Fruit fly (Drosophila melanogaster): ENCODE measurements around the gene jp.

jp gene

dm6 chr2L:9584098-9584703 is 17.7 kb upstream of the jp start:
- TF ChIP-seq Gug (GFP tag; IDR thresholded peaks at IDR 0.05) (no peak), Ets96B (tag; optimal IDR thresholded peaks at IDR 0.05) (no peak), achi (GFP tag; optimal IDR thresholded peaks at IDR 0.05) (no peak), CG3919 (GFP tag; optimal IDR thresholded peaks at IDR 0.05) (no peak), CG34406 (GFP tag; optimal IDR thresholded peaks at IDR 0.05) (no peak), CG3032 (tag; optimal IDR thresholded peaks at IDR 0.05) (no peak), Sox14 (GFP tag; optimal IDR thresholded peaks at IDR 0.05) (no peak), net (GFP tag; optimal IDR thresholded peaks at IDR 0.05) (no peak), Ets21C (GFP tag; optimal IDR thresholded peaks at IDR 0.05) (no peak), CG9139 (GFP tag; optimal IDR thresholded peaks at IDR 0.05) (no peak)

- TF ChIP-seq Smox (GFP tag; optimal IDR thresholded peaks at IDR 0.05) (no peak), fd85E (GFP tag; optimal IDR thresholded peaks at IDR 0.05) (no peak), CG6276 (GFP tag; optimal IDR thresholded peaks at IDR 0.05) (no peak), esn (GFP tag; optimal IDR thresholded peaks at IDR 0.05) (no peak), Sox15 (GFP tag; optimal IDR thresholded peaks at IDR 0.05) (no peak), eg (GFP tag; IDR thresholded peaks at IDR 0.05) (no peak), CG10631 (GFP tag; optimal IDR thresholded peaks at IDR 0.05) (no peak), spab (GFP tag; optimal IDR thresholded peaks at IDR 0.05) (no peak), OdsH (GFP tag; optimal IDR thresholded peaks at IDR 0.05) (no peak), CG11762 (GFP tag; optimal IDR thresholded peaks at IDR 0.05; ENCODE audit: insufficient read depth) (no peak), net (GFP tag; optimal IDR thresholded peaks at IDR 0.05) (no peak), CG31627 (GFP tag; optimal IDR thresholded peaks at IDR 0.05) (no peak), Met (GFP tag; optimal IDR thresholded peaks at IDR 0.05) (no peak)
Measured at dm6 chr2L:9581582-9581981, 15.0 kb upstream of the jp start, which contains the start of gene gcm. TSS of gene gcm (minus strand) at chr2L:9581745.

- TF ChIP-seq CG6163 (GFP tag; IDR thresholded peaks at IDR 0.05) (no peak), CG6854 (GFP tag; optimal IDR thresholded peaks at IDR 0.05) (no peak), CG31627 (GFP tag; optimal IDR thresholded peaks at IDR 0.05) (no peak), Met (GFP tag; optimal IDR thresholded peaks at IDR 0.05) (no peak), CG10669 (GFP tag; optimal IDR thresholded peaks at IDR 0.05) (no peak), Lpt (GFP tag; optimal IDR thresholded peaks at IDR 0.05) (no peak), OdsH (GFP tag; optimal IDR thresholded peaks at IDR 0.05) (no peak), Smox (GFP tag; optimal IDR thresholded peaks at IDR 0.05) (no peak), CG3032 (tag; optimal IDR thresholded peaks at IDR 0.05) (no peak), CG9139 (GFP tag; optimal IDR thresholded peaks at IDR 0.05) (no peak), dsx (GFP tag; optimal IDR thresholded peaks at IDR 0.05; ENCODE audit: poor library complexity, severe bottlenecking) (no peak)
Measured at dm6 chr2L:9579538-9579937, 13.0 kb upstream of the jp start, which contains the start of gene CG31709. TSS of gene CG31709 (minus strand) at chr2L:9579638.

- TF ChIP-seq Eip78C (GFP tag): peak; percentile 94
- peak; percentile 89 for TF ChIP-seq CG10669 (GFP tag; optimal IDR thresholded peaks at IDR 0.05)
- TF ChIP-seq fd59A (GFP tag; optimal IDR thresholded peaks at IDR 0.05): peak; percentile 9
- peak; percentile 99 for TF ChIP-seq CG6854 (GFP tag; optimal IDR thresholded peaks at IDR 0.05)
- TF ChIP-seq Smox (GFP tag; optimal IDR thresholded peaks at IDR 0.05): peak; percentile 47
- peak; percentile 96 for TF ChIP-seq spab (GFP tag; optimal IDR thresholded peaks at IDR 0.05)
- TF ChIP-seq CG3032 (tag; optimal IDR thresholded peaks at IDR 0.05): peak; percentile 64
- peak; percentile 83 for TF ChIP-seq CG8319 (GFP tag; optimal IDR thresholded peaks at IDR 0.05)
- TF ChIP-seq acj6 (GFP tag; optimal IDR thresholded peaks at IDR 0.05): no peak
- peak; percentile 99 for TF ChIP-seq CG16779 (tag; optimal IDR thresholded peaks at IDR 0.05)
- peak; percentile 97 for TF ChIP-seq net (GFP tag; optimal IDR thresholded peaks at IDR 0.05)
- TF ChIP-seq achi (GFP tag; optimal IDR thresholded peaks at IDR 0.05): peak; percentile 67
- TF ChIP-seq Blimp-1 (GFP tag; optimal IDR thresholded peaks at IDR 0.05): peak; percentile 88
- peak; percentile 49 for TF ChIP-seq CG34406 (GFP tag; optimal IDR thresholded peaks at IDR 0.05)
- peak; percentile 100 for TF ChIP-seq CG6276 (GFP tag; optimal IDR thresholded peaks at IDR 0.05)
- TF ChIP-seq cyc (GFP tag; optimal IDR thresholded peaks at IDR 0.05): peak; percentile 48
- peak; percentile 32 for TF ChIP-seq lz (GFP tag; optimal IDR thresholded peaks at IDR 0.05)
- TF ChIP-seq CG3919 (GFP tag; optimal IDR thresholded peaks at IDR 0.05): peak; percentile 87
- TF ChIP-seq CG1621 (tag; optimal IDR thresholded peaks at IDR 0.05): peak; percentile 93
- TF ChIP-seq Hr38 (GFP tag; optimal IDR thresholded peaks at IDR 0.05): peak; percentile 22
- TF ChIP-seq pdm3 (GFP tag; optimal IDR thresholded peaks at IDR 0.05): peak; percentile 58
- TF ChIP-seq fd85E (GFP tag; optimal IDR thresholded peaks at IDR 0.05): peak; percentile 75
- TF ChIP-seq CG7368 (GFP tag; optimal IDR thresholded peaks at IDR 0.05): peak; percentile 89
- peak; percentile 72 for TF ChIP-seq topi (GFP tag; optimal IDR thresholded peaks at IDR 0.05)
- TF ChIP-seq ss (GFP tag; optimal IDR thresholded peaks at IDR 0.05): peak; percentile 99 to 100
- no peak for TF ChIP-seq Hr39 (GFP tag; optimal IDR thresholded peaks at IDR 0.05)
Measured at dm6 chr2L:9576269-9576933, 9.9 kb upstream of the jp start, which contains the start of gene Mtpalpha. TSS of gene Mtpalpha (minus strand) at chr2L:9576769.

All from whole organism, prepupa.